Worm (Caenorhabditis elegans) whole organism, L1 larva: Measurements from ENCODE around the gene F56D6.20.

Experiments
- C04F5.9 ChIP-seq: sonication (generic microtip); optimal IDR thresholded peaks from 2 replicates; lab custom pipeline; 2016; ENCODE audit warnings: missing genetic modification characterization, missing compliant biosample characterization
- F16B12.6 ChIP-seq: fragments of 150-350 bp; optimal IDR thresholded peaks from 2 replicates; lab custom pipeline; 2014; ENCODE audit warnings: missing biosample characterization, missing genetic modification characterization
- Y116A8C.19 ChIP-seq: sonication (generic microtip); optimal IDR thresholded peaks from 2 replicates; lab custom pipeline; 2016; ENCODE audit warnings: missing compliant biosample characterization, missing genetic modification characterization, borderline replicate concordance
- aly-2 ChIP-seq: fragments of 150-350 bp; optimal IDR thresholded peaks from 2 replicates; lab custom pipeline; 2014; ENCODE audit warnings: missing biosample characterization, missing genetic modification characterization
- ama-1 ChIP-seq: fragments of 150-350 bp; optimal IDR thresholded peaks from 2 replicates; lab custom pipeline; 2014
- blmp-1 ChIP-seq: fragments of 150-350 bp; optimal IDR thresholded peaks from 2 replicates; lab custom pipeline; 2014; ENCODE audit warnings: missing biosample characterization, missing genetic modification characterization
- ceh-63 ChIP-seq: fragments of 200-800 bp; sonication (Bioruptor generic); optimal IDR thresholded peaks from 2 replicates; lab custom pipeline; 2018; ENCODE audit warnings: mild to moderate bottlenecking, missing genetic modification characterization, missing compliant biosample characterization
- ceh-8 ChIP-seq: fragments of 200-800 bp; sonication (Bioruptor generic); optimal IDR thresholded peaks from 2 replicates; lab custom pipeline; 2018; ENCODE audit warnings: mild to moderate bottlenecking, missing genetic modification characterization, moderate library complexity, missing compliant biosample characterization
- ceh-88 ChIP-seq: fragments of 200-800 bp; sonication (Bioruptor generic); IDR thresholded peaks from 2 replicates; pipeline ENCODE4 v1.3.6; 2022; ENCODE audit warnings: missing genetic modification characterization, missing compliant biosample characterization
- ceh-90 ChIP-seq: sonication (generic microtip); optimal IDR thresholded peaks from 2 replicates; lab custom pipeline; 2016; ENCODE audit warnings: missing genetic modification characterization, missing compliant biosample characterization
- efl-1 ChIP-seq, 4 experiments: fragments of 150-350 bp; optimal IDR thresholded peaks in 3 of 4; peaks in 1 of 4; 1 replicate in 1 of 4; 2 replicates in 3 of 4; lab custom pipeline; 2014; ENCODE audit warnings: missing biosample characterization in 2 of 4, missing genetic modification characterization in 2 of 4, missing genetic modification reagents in 2 of 4
- elt-2 ChIP-seq: sonication (generic microtip); optimal IDR thresholded peaks from 2 replicates; lab custom pipeline; 2016; ENCODE audit warnings: missing genetic modification characterization, mild to moderate bottlenecking, inconsistent platforms, missing compliant biosample characterization, missing genetic modification reagents
- ets-5 ChIP-seq: fragments of 200-800 bp; sonication (Bioruptor generic); IDR thresholded peaks from 2 replicates; pipeline ENCODE4 v1.3.6; 2022; ENCODE audit warnings: missing genetic modification characterization, missing compliant biosample characterization
- grh-1 ChIP-seq: fragments of 200-800 bp; sonication (Bioruptor generic); IDR thresholded peaks from 2 replicates; pipeline ENCODE4 v1.3.6; 2022; ENCODE audit warnings: missing genetic modification reagents, missing genetic modification characterization, missing compliant biosample characterization
- isw-1 ChIP-seq: fragments of 200-800 bp; sonication (Bioruptor generic); IDR thresholded peaks from 2 replicates; pipeline ENCODE4 v1.3.6; 2022; ENCODE audit warnings: missing genetic modification characterization, missing compliant biosample characterization
- lin-13 ChIP-seq: fragments of 150-350 bp; optimal IDR thresholded peaks from 2 replicates; lab custom pipeline; 2014; ENCODE audit warnings: missing biosample characterization, missing genetic modification reagents, missing genetic modification characterization
- lin-15B ChIP-seq: fragments of 150-350 bp; sonication (generic microtip); optimal IDR thresholded peaks from 3 replicates; lab custom pipeline; 2014; ENCODE audit warnings: missing biosample characterization, missing genetic modification characterization
- lin-35 ChIP-seq, 2 experiments: fragments of 150-350 bp; optimal IDR thresholded peaks; 2 replicates each; lab custom pipeline; 2014; ENCODE audit warnings: missing biosample characterization in 2 of 2, missing genetic modification characterization in 2 of 2, missing genetic modification reagents in 2 of 2
- nhr-11 ChIP-seq: fragments of 150-350 bp; optimal IDR thresholded peaks from 2 replicates; lab custom pipeline; 2014; ENCODE audit warnings: missing biosample characterization, missing genetic modification characterization
- nhr-19 ChIP-seq: fragments of 200-800 bp; sonication (Bioruptor generic); conservative IDR thresholded peaks from 2 replicates; pipeline ENCODE4 v1.3.6; 2022; ENCODE audit warnings: missing genetic modification characterization, missing compliant biosample characterization
- nhr-20 ChIP-seq: sonication (generic microtip); optimal IDR thresholded peaks from 2 replicates; lab custom pipeline; 2016; ENCODE audit warnings: mild to moderate bottlenecking, missing genetic modification characterization, missing compliant biosample characterization
- nhr-237 ChIP-seq: fragments of 150-350 bp; optimal IDR thresholded peaks from 2 replicates; lab custom pipeline; 2014; ENCODE audit warnings: missing biosample characterization, missing genetic modification characterization
- nhr-47 ChIP-seq: sonication (generic microtip); optimal IDR thresholded peaks from 2 replicates; lab custom pipeline; 2016; ENCODE audit warnings: mild to moderate bottlenecking, missing genetic modification characterization, moderate library complexity, missing compliant biosample characterization
- nhr-76 ChIP-seq: sonication (generic microtip); optimal IDR thresholded peaks from 2 replicates; lab custom pipeline; 2017; ENCODE audit warnings: missing biosample characterization, missing genetic modification characterization
- nhr-85 ChIP-seq: sonication (generic microtip); peaks from one replicate; lab custom pipeline; 2016; ENCODE audit warnings: missing genetic modification characterization, inconsistent platforms, missing compliant biosample characterization
- skn-1 ChIP-seq: fragments of 150-350 bp; optimal IDR thresholded peaks from 2 replicates; lab custom pipeline; 2014; ENCODE audit warnings: missing biosample characterization, missing genetic modification characterization
- snu-23 ChIP-seq: sonication (generic microtip); optimal IDR thresholded peaks from 2 replicates; lab custom pipeline; 2016; ENCODE audit warnings: missing genetic modification characterization, missing compliant biosample characterization
- sox-4 ChIP-seq: sonication (generic microtip); optimal IDR thresholded peaks from 2 replicates; lab custom pipeline; 2016; ENCODE audit warnings: missing genetic modification characterization, missing compliant biosample characterization
- sup-37 ChIP-seq: fragments of 200-800 bp; sonication (Bioruptor generic); optimal IDR thresholded peaks from 2 replicates; lab custom pipeline; 2018; ENCODE audit warnings: mild to moderate bottlenecking, missing genetic modification characterization, missing compliant biosample characterization
- swsn-7 ChIP-seq: sonication (generic microtip); optimal IDR thresholded peaks from 2 replicates; lab custom pipeline; 2016; ENCODE audit warnings: missing genetic modification characterization, missing compliant biosample characterization
- unc-130 ChIP-seq: fragments of 150-350 bp; optimal IDR thresholded peaks from 2 replicates; lab custom pipeline; 2017; ENCODE audit warnings: missing biosample characterization, missing genetic modification characterization, inconsistent platforms
- unc-30 ChIP-seq: sonication (generic microtip); optimal IDR thresholded peaks from 2 replicates; lab custom pipeline; 2017; ENCODE audit warnings: missing biosample characterization, missing genetic modification characterization
- unc-98 ChIP-seq: fragments of 200-800 bp; sonication (Bioruptor generic); IDR thresholded peaks from 2 replicates; pipeline ENCODE4 v1.3.6; 2022; ENCODE audit warnings: missing genetic modification characterization, missing compliant biosample characterization
- zip-4 ChIP-seq: fragments of 200-800 bp; sonication (Bioruptor generic); optimal IDR thresholded peaks from 2 replicates; lab custom pipeline; 2018; ENCODE audit warnings: mild to moderate bottlenecking, missing genetic modification characterization, moderate library complexity, missing compliant biosample characterization
- ztf-11 ChIP-seq, 2 experiments: sonication (generic microtip); optimal IDR thresholded peaks; 2 replicates each; lab custom pipeline; 2016 to 2017; ENCODE audit warnings: missing genetic modification characterization in 2 of 2, missing biosample characterization in 1 of 2, missing compliant biosample characterization in 1 of 2

F56D6.20 gene

DNA sequence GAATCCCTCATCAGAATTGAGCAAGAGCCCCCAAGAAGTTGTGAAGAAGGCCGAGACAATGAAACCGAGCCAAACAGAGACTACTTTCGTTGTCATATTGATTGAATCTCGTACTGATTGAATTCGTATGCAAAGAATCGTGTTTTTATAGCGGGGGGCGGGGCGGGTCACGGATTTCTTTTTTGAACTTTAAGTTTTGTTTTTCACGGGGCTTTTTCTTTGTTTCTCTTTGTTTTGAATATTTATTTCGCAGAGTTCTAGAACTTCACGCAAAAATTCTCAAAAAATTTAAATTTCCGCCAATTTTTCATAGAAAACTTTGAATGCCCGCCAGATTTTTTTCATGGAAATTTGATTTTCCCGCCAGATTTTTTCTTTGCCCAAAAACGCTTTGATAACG is 43.4 kb downstream of the F56D6.20 start, which contains the start of gene clec-73:
Gene clec-73, minus strand, starts transcription at position 101 of the 400 bp plus-strand sequence.
- TF ChIP-seq ceh-90 (tag; lab: Kevin White, UChicago) (no peak), grh-1 (no peak), ceh-8 (GFP tag; lab: Kevin White, UChicago) (no peak), ama-1 (lab: Kevin White, UChicago) (no peak), nhr-47 (tag; lab: Kevin White, UChicago) (no peak), efl-1 (optimal IDR thresholded peaks at IDR 0.05; lab: Kevin White, UChicago) (no peak), efl-1 (GFP tag; optimal IDR thresholded peaks at IDR 0.05 in 1 of 2; lab: Kevin White, UChicago) (no peak), swsn-7 (tag; lab: Kevin White, UChicago) (no peak), skn-1 (tag; lab: Kevin White, UChicago) (no peak), lin-15B (no peak), ztf-11 (tag; optimal IDR thresholded peaks at IDR 0.05; lab: Kevin White, UChicago) (no peak), ceh-88 (GFP tag; lab: Robert Waterston, UW) (no peak), C04F5.9 (no peak), ceh-63 (GFP tag; lab: Kevin White, UChicago) (no peak), nhr-20 (tag; lab: Kevin White, UChicago) (no peak), aly-2 (tag; lab: Kevin White, UChicago) (no peak), lin-13 (GFP tag; lab: Kevin White, UChicago) (no peak), unc-98 (GFP tag; lab: Robert Waterston, UW) (no peak), nhr-237 (no peak)

DNA sequence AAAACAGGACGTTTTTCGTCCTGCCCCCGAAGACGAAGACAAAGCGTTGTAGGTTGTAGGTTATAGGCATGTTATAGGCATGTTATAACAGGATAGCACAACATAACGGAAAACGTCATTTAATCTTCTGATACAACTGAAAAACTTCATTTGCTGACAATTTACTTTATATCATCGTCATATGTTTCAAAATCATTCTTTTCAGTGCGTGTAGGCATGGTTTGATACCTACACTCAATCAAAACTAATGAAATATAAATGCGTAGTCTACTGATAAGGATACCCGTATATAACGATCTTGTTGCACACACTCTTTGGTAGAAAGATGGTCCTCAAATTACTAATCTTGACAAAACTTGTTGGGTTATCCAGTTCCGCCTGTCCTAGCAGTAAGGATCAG is 44.0 kb downstream of the F56D6.20 start, which contains the start of gene clec-74:
Gene clec-74, plus strand, starts transcription at position 301 of the 400 bp plus-strand sequence.
- no peak for TF ChIP-seq blmp-1 (tag; lab: Kevin White, UChicago)
- no peak for TF ChIP-seq unc-130 (tag; lab: Kevin White, UChicago)
- TF ChIP-seq ama-1 (lab: Kevin White, UChicago), result no peak
- no peak for TF ChIP-seq nhr-11
- no peak for TF ChIP-seq sox-4
- TF ChIP-seq C04F5.9, result no peak
- TF ChIP-seq aly-2 (tag; lab: Kevin White, UChicago), result no peak
- TF ChIP-seq sup-37 (GFP tag; lab: Kevin White, UChicago), result no peak
- no peak for TF ChIP-seq Y116A8C.19 (tag; lab: Kevin White, UChicago)
- TF ChIP-seq nhr-19, result no peak
- no peak for TF ChIP-seq nhr-85 (tag; lab: Kevin White, UChicago)
- TF ChIP-seq zip-4 (GFP tag; lab: Kevin White, UChicago), result no peak

- TF ChIP-seq elt-2 (tag; lab: Kevin White, UChicago) (peak; percentile 70), F16B12.6 (tag; lab: Kevin White, UChicago) (no peak), nhr-47 (tag; lab: Kevin White, UChicago) (no peak), snu-23 (GFP tag; lab: Kevin White, UChicago) (no peak), nhr-76 (tag; lab: Kevin White, UChicago) (no peak)
Observed at ce11 chrIV:3960396-3960795, 47.7 kb downstream of the F56D6.20 start, which contains the start of gene clec-75. Gene clec-75, plus strand, starts transcription at chrIV:3960734.

DNA sequence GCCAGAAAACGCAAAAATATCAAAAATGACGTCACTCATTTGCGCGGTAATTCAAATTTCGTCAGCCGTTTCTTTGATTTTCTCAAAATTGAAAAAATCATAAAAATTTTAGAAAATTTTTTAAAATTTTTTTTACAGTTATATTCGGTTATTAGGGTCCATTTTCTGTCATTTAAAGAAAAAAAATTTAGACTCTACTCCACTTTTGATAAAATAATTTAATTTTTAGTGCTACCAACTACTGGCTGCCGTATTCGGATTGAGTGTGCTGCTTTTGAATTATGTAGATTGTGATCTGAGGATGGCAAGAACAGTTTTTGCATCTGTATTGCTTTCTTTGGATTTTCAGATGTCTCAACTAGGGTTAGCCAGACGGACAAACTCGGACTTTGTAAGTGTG is 49.9 kb downstream of the F56D6.20 start, which contains the start of gene Y46C8AM.1:
Gene Y46C8AM.1, plus strand, starts transcription at position 301 of the 400 bp plus-strand sequence.
- TF ChIP-seq unc-98 (GFP tag; lab: Robert Waterston, UW) (no peak), ceh-63 (GFP tag; lab: Kevin White, UChicago) (no peak), ets-5 (no peak), nhr-20 (tag; lab: Kevin White, UChicago) (no peak), unc-130 (tag; lab: Kevin White, UChicago) (no peak), unc-30 (tag; lab: Kevin White, UChicago) (no peak), isw-1 (no peak), Y116A8C.19 (tag; lab: Kevin White, UChicago) (no peak), lin-35 (GFP tag; optimal IDR thresholded peaks at IDR 0.05; lab: Kevin White, UChicago) (no peak)
